Fruit fly (Drosophila melanogaster): ENCODE results near the gene bip1.
A peak's percentile ranks its signal among the peaks of the same experiment; 100 is the strongest.

bip1 gene

dm6 chr3L:8096106-8096558 lies 37.6 kb upstream of the bip1 start (continued):
- peak; percentile 69 for TF ChIP-seq CG5953 (GFP tag; IDR thresholded peaks at IDR 0.05)
- peak; percentile 97 for TF ChIP-seq CG7839 (tag; optimal IDR thresholded peaks at IDR 0.05)
- peak; percentile 97 for TF ChIP-seq al (GFP tag; IDR thresholded peaks at IDR 0.05)
- no peak for TF ChIP-seq dati (GFP tag; IDR thresholded peaks at IDR 0.05)
- peak; percentile 68 for TF ChIP-seq CG6254 (GFP tag; optimal IDR thresholded peaks at IDR 0.05)
- no peak for TF ChIP-seq Kr (GFP tag; optimal IDR thresholded peaks at IDR 0.05)
- TF ChIP-seq Dip3 (GFP tag; optimal IDR thresholded peaks at IDR 0.05) = peak; percentile 87
- TF ChIP-seq nmo (GFP tag; optimal IDR thresholded peaks at IDR 0.05) = peak; percentile 93
- peak; percentile 96 for TF ChIP-seq Poxn (GFP tag; IDR thresholded peaks at IDR 0.05)
- no peak for TF ChIP-seq kni (GFP tag; optimal IDR thresholded peaks at IDR 0.05)
- peak; percentile 97 for TF ChIP-seq CG9817 (tag; optimal IDR thresholded peaks at IDR 0.05)
- peak; percentile 82 for TF ChIP-seq ewg (GFP tag; optimal IDR thresholded peaks at IDR 0.05)
- TF ChIP-seq CG34422 (GFP tag; IDR thresholded peaks at IDR 0.05) = peak; percentile 95
- TF ChIP-seq dysf (GFP tag; IDR thresholded peaks at IDR 0.05) = peak; percentile 98
- peak; percentile 95 for TF ChIP-seq CG6765 (GFP tag; optimal IDR thresholded peaks at IDR 0.05)
- TF ChIP-seq HLH54F (GFP tag; optimal IDR thresholded peaks at IDR 0.05) = peak; percentile 87
- TF ChIP-seq mld (GFP tag; IDR thresholded peaks at IDR 0.05; ENCODE audit: partially characterized antibody) = no peak
- peak; percentile 81 for TF ChIP-seq Deaf1 (tag; optimal IDR thresholded peaks at IDR 0.05)
- TF ChIP-seq Dp (GFP tag; optimal IDR thresholded peaks at IDR 0.05) = peak; percentile 14
- peak; percentile 53 for TF ChIP-seq lbe (GFP tag; optimal IDR thresholded peaks at IDR 0.05)
- TF ChIP-seq CG10274 (GFP tag; optimal IDR thresholded peaks at IDR 0.05) = peak; percentile 86
- TF ChIP-seq CG12071 (GFP tag; optimal IDR thresholded peaks at IDR 0.05) = peak; percentile 70
- TF ChIP-seq Antp (GFP tag; optimal IDR thresholded peaks at IDR 0.05) = peak; percentile 78
- TF ChIP-seq rib (GFP tag; IDR thresholded peaks at IDR 0.05) = peak; percentile 97
- TF ChIP-seq CG11695 (GFP tag; IDR thresholded peaks at IDR 0.05) = peak; percentile 96
- no peak for TF ChIP-seq inv (GFP tag; IDR thresholded peaks at IDR 0.05; ENCODE audit: partially characterized antibody)
- peak; percentile 98 for TF ChIP-seq Med (GFP tag)
- peak; percentile 82 for TF ChIP-seq Mad (GFP tag; optimal IDR thresholded peaks at IDR 0.05)
- TF ChIP-seq Ets65A (GFP tag) = peak; percentile 96
- peak; percentile 94 for TF ChIP-seq CG14441 (GFP tag; IDR thresholded peaks at IDR 0.05)
- peak; percentile 95 for TF ChIP-seq Sox102F (GFP tag; optimal IDR thresholded peaks at IDR 0.05)
- peak; percentile 71 for TF ChIP-seq Lim3 (GFP tag; IDR thresholded peaks at IDR 0.05)
- peak; percentile 94 for TF ChIP-seq CG31224 (GFP tag; IDR thresholded peaks at IDR 0.05)
- TF ChIP-seq CG10543 (GFP tag; optimal IDR thresholded peaks at IDR 0.05) = peak; percentile 98
- TF ChIP-seq ERR (GFP tag; optimal IDR thresholded peaks at IDR 0.05) = peak; percentile 75
- peak; percentile 88 for TF ChIP-seq ATbp (GFP tag; optimal IDR thresholded peaks at IDR 0.05)
- TF ChIP-seq Atf3 (GFP tag; optimal IDR thresholded peaks at IDR 0.05) = no peak
- TF ChIP-seq BEAF-32 (GFP tag; optimal IDR thresholded peaks at IDR 0.05) = peak; percentile 17
- peak; percentile 94 for TF ChIP-seq Sox100B (GFP tag; optimal IDR thresholded peaks at IDR 0.05)
- TF ChIP-seq CG13424 (tag; optimal IDR thresholded peaks at IDR 0.05) = peak; percentile 95
- TF ChIP-seq bowl (GFP tag; IDR thresholded peaks at IDR 0.05) = peak; percentile 82
- TF ChIP-seq CG9437 (GFP tag; optimal IDR thresholded peaks at IDR 0.05) = peak; percentile 91
- TF ChIP-seq CG9609 (GFP tag; optimal IDR thresholded peaks at IDR 0.05) = peak; percentile 74
- TF ChIP-seq CG12299 (tag; optimal IDR thresholded peaks at IDR 0.05) = peak; percentile 94
- TF ChIP-seq ab (GFP tag; optimal IDR thresholded peaks at IDR 0.05) = peak; percentile 20
- TF ChIP-seq dmrt11E (tag; optimal IDR thresholded peaks at IDR 0.05) = no peak
- peak; percentile 98 for TF ChIP-seq slbo (GFP tag; IDR thresholded peaks at IDR 0.05)
- peak; percentile 76 for TF ChIP-seq CG33213 (GFP tag; optimal IDR thresholded peaks at IDR 0.05)
- peak; percentile 98 for TF ChIP-seq CG15269 (tag; optimal IDR thresholded peaks at IDR 0.05)
- no peak for TF ChIP-seq sna (GFP tag; IDR thresholded peaks at IDR 0.05; ENCODE audit: partially characterized antibody)
- TF ChIP-seq tgo (GFP tag; IDR thresholded peaks at IDR 0.05) = peak; percentile 95
